Worm (Caenorhabditis elegans): Measurements from ENCODE around the gene F25E5.5.
A peak's percentile ranks its signal among the peaks of the same experiment; 100 is the strongest.

DNA sequence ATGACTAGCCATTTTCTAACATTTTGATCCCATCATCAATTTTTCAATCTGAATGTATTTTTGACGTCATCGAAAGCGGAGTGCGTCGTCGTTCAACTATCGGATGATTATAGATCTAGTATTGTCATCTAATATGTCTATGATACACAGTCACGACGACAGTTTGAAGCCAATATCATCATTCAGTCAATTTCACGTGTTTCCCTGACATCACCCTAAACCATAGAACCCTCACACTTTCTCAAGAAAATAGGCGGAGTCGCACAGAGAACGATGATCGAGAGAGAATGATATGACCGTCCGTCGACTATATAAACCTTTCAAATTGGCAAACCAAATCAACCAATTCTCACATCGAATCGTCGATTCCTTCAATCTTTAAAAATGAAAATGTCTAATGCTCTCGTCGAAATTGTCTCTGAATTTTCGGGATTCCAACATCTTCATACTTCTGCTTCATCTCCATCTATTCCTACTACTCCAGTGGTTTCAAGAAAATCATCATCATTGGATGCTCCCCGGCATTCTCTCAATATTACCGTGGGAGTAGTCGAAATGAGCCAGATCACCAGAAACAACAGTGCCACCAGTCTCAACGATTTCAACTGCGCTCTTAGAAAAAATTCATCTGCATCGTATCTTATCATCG lies 31.2 kb upstream of the F25E5.5 start, which contains the start of gene F18E3.13:
- peak; percentile 94 for TF ChIP-seq blmp-1 (tag; optimal IDR thresholded peaks at IDR 0.05; ENCODE audit: insufficient read depth)
- no peak for TF ChIP-seq lin-39 (tag; optimal IDR thresholded peaks at IDR 0.05)

All from whole organism, L2 larva.